Fruit fly (Drosophila melanogaster) Kc167 (cell line): ENCODE results near the gene NT1.

ENCODE experiments used
- Sin3A ChIP-seq: fragments of >200 bp; optimal IDR thresholded peaks from 2 replicates; lab custom pipeline; 2018; ENCODE audit warnings: missing external identifiers
- h ChIP-seq: fragments of >200 bp; optimal IDR thresholded peaks from 3 replicates; lab custom pipeline; 2018; ENCODE audit warnings: missing external identifiers
- insv ChIP-seq: fragments of >200 bp; optimal IDR thresholded peaks from 3 replicates; lab custom pipeline; 2018; ENCODE audit warnings: missing external identifiers
- psq ChIP-seq: fragments of >200 bp; optimal IDR thresholded peaks from 2 replicates; lab custom pipeline; 2017; ENCODE audit warnings: missing external identifiers

dm6 chr3L:4508926-4509457, 759 bp upstream of the NT1 start:
- TF ChIP-seq h (lab: Kevin White, UChicago), result no peak
- no peak for TF ChIP-seq psq (lab: Kevin White, UChicago)
- no peak for TF ChIP-seq insv
- no peak for TF ChIP-seq Sin3A (lab: Kevin White, UChicago)
